Worm (Caenorhabditis elegans): ENCODE measurements around the gene skr-16.

- TF ChIP-seq T07F8.4 (tag; optimal IDR thresholded peaks at IDR 0.05) = no peak
- TF ChIP-seq nfya-1 (tag; optimal IDR thresholded peaks at IDR 0.05; ENCODE audit: borderline replicate concordance, insufficient read depth) = no peak
- TF ChIP-seq ztf-22 (GFP tag; optimal IDR thresholded peaks at IDR 0.05) = no peak
- no peak for TF ChIP-seq B0019.2 (GFP tag; conservative IDR thresholded peaks at IDR 0.05)
- no peak for TF ChIP-seq F52B5.7 (tag; optimal IDR thresholded peaks at IDR 0.05)
- TF ChIP-seq die-1 (tag; optimal IDR thresholded peaks at IDR 0.05) = no peak
- TF ChIP-seq snpc-4 (GFP tag; optimal IDR thresholded peaks at IDR 0.05) = no peak
- TF ChIP-seq snpc-4 (tag; optimal IDR thresholded peaks at IDR 0.05) = no peak
- no peak for TF ChIP-seq sea-2 (GFP tag; IDR thresholded peaks at IDR 0.05)
- TF ChIP-seq lsy-27 (tag; optimal IDR thresholded peaks at IDR 0.05; ENCODE audit: borderline replicate concordance, insufficient read depth) = no peak
- no peak for TF ChIP-seq mcd-1 (GFP tag; IDR thresholded peaks at IDR 0.05)
- no peak for TF ChIP-seq lin-40 (tag; optimal IDR thresholded peaks at IDR 0.05)
- TF ChIP-seq xnd-1 (tag; optimal IDR thresholded peaks at IDR 0.05) = no peak
These were observed 14.2 kb upstream of the skr-16 start, which contains the start of gene C34D4.2 for ce11 chrIV:7154356-7154755.

Data from whole organism, young adult.